Worm (Caenorhabditis elegans): ENCODE data around the gene C04F5.9.
"Not testable (repeated sequence)": the region's sequence is repeated elsewhere in the genome, so short reads cannot be mapped to it uniquely, and the experiment has no call there.

C04F5.9 gene

DNA sequence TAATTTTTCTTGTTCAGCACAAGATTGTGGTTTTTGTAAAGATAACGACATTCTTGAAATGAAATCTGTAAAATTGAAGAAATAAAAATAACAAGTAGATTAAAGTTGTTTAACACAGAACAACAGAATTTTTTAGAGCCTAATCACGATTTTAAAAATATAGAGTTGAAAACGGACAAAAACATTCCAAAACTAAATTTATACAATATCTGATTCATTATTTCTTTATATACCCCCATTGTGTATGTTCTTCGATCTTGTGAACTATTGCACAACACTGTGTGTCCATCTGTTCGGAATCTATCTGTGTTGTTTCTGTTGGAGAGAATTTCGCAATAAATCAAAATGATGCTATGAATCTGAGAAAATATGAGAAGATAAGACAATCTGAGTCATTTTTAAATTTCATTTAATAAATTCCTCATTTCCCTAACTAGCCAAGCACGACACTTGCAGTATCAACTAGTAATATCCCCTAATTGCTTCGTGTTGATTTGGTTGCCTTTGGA is 34.0 kb downstream of the C04F5.9 start, which contains the start of gene Y58A7A.4:
Y58A7A.4 (minus strand) TSS at position 51 of the 509 bp plus-strand sequence.
- TF ChIP-seq unc-86 (tag; optimal IDR thresholded peaks at IDR 0.05) (no peak), F13H6.1 (tag; optimal IDR thresholded peaks at IDR 0.05) (no peak), hlh-13 (GFP tag; optimal IDR thresholded peaks at IDR 0.05) (no peak), ceh-24 (tag; optimal IDR thresholded peaks at IDR 0.05) (no peak), K09A11.1 (tag; optimal IDR thresholded peaks at IDR 0.05; ENCODE audit: insufficient read depth) (no peak), gmeb-2 (tag; optimal IDR thresholded peaks at IDR 0.05) (no peak), npax-4 (tag; optimal IDR thresholded peaks at IDR 0.05) (no peak), hlh-8 (tag; optimal IDR thresholded peaks at IDR 0.05) (no peak)

DNA sequence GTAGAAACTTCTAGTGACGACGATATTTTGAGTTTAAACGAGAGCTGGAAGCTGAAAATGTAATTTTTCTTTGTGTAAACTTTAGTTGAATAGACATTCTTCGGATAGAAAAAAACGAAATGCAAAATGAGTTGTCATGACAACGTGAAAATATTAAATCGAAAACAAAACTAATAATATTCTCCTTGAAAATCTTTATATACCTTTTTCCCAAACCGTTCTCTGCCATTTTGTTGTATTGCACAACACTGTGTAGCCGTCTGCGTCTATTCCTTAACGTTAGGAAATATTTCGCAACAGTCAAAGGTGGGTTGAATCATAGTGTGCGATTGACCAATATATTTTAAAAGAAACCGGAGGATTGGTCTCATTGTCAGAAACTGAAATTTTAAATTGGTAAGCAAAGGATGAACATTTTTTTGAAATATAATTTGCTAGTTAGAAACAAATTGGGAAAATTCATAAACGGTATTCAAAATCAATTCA is 38.1 kb downstream of the C04F5.9 start, which contains the start of gene Y58A7A.3:
Y58A7A.3 (minus strand) TSS at position 51 of the 486 bp plus-strand sequence.
- TF ChIP-seq ceh-6 (GFP tag; optimal IDR thresholded peaks at IDR 0.05) (no peak), nfya-1 (tag; optimal IDR thresholded peaks at IDR 0.05) (peak; percentile 20)

- TF ChIP-seq unc-3 (GFP tag; conservative IDR thresholded peaks at IDR 0.05) (peak; percentile 60), ceh-45 (GFP tag; IDR thresholded peaks at IDR 0.05) (peak; percentile 84), sox-2 (GFP tag; IDR thresholded peaks at IDR 0.05) (0 out of 2 replicates have a peak, but pooled peaks have one; percentile 40)
- TF ChIP-seq unc-3 (tag; optimal IDR thresholded peaks at IDR 0.05) = not testable (repeated sequence)
These were observed 43.7 kb downstream of the C04F5.9 start for ce11 chrV:5075343-5075742.

DNA sequence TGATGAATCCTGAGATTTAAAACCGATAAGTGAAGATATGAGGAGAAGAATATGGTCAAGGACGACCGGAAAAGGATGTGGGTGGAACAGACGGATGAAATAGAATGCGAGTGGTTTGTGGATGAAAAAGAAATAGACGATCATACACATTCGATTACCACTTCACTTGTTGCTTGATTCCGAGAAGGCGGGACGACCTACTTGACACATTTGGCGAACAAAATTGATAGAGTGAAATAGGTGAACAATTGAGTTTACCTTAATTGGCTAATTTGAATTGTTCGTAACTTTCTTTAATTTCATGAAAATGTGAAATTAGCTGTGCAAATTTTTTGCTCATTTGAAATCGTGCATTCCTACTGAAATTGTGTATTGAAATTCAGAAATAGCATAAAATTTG is 46.9 kb downstream of the C04F5.9 start, which contains the start of gene Y58A7A.2:
Y58A7A.2 (minus strand) TSS at position 101 of the 400 bp plus-strand sequence.
- TF ChIP-seq pag-3 (tag; optimal IDR thresholded peaks at IDR 0.05; ENCODE audit: borderline replicate concordance) (no peak), unc-86 (tag; optimal IDR thresholded peaks at IDR 0.05) (no peak), fkh-10 (GFP tag; optimal IDR thresholded peaks at IDR 0.05) (no peak), pha-2 (tag; optimal IDR thresholded peaks at IDR 0.05) (no peak), K02D7.2 (tag; optimal IDR thresholded peaks at IDR 0.05) (no peak), ttx-3 (tag; optimal IDR thresholded peaks at IDR 0.05) (no peak), pros-1 (tag; optimal IDR thresholded peaks at IDR 0.05) (no peak), che-1 (tag; optimal IDR thresholded peaks at IDR 0.05) (no peak), sox-4 (tag; optimal IDR thresholded peaks at IDR 0.05) (no peak), npax-4 (tag; optimal IDR thresholded peaks at IDR 0.05) (no peak), dve-1 (tag; optimal IDR thresholded peaks at IDR 0.05) (no peak)

DNA sequence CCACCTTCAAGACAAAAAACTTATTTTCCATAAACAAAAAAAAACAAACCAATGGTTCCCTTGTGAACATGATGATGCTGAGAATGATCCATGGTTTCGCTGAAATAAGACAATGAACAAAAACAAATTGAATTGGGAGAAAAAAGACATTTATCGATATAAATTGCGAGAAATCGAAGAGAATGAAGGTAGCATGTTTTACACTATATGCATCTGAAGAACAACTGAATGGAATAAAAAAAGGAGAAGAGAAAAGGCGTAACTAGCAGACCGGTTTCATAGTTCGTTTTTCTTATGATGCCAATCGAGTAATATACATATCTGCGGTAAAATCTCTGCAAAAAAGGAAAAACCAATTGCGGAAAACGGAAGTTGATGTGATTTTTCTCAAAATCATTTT is 49.6 kb downstream of the C04F5.9 start, which contains the start of gene Y58A7A.1:
Y58A7A.1 (minus strand) TSS at position 101 of the 400 bp plus-strand sequence.
- no peak for TF ChIP-seq nfya-1 (tag; optimal IDR thresholded peaks at IDR 0.05)
- TF ChIP-seq pax-1 (tag; optimal IDR thresholded peaks at IDR 0.05) = no peak
- TF ChIP-seq lin-11 (tag; optimal IDR thresholded peaks at IDR 0.05) = no peak
- TF ChIP-seq ceh-24 (tag; optimal IDR thresholded peaks at IDR 0.05) = no peak
- TF ChIP-seq ceh-30 (tag; optimal IDR thresholded peaks at IDR 0.05) = no peak
- TF ChIP-seq hlh-30 (tag; optimal IDR thresholded peaks at IDR 0.05; ENCODE audit: insufficient read depth) = no peak
- no peak for TF ChIP-seq ceh-34 (tag; optimal IDR thresholded peaks at IDR 0.05)
- no peak for TF ChIP-seq hlh-13 (GFP tag; optimal IDR thresholded peaks at IDR 0.05)
- no peak for TF ChIP-seq sox-4 (tag; optimal IDR thresholded peaks at IDR 0.05)
- TF ChIP-seq gmeb-2 (tag; optimal IDR thresholded peaks at IDR 0.05) = no peak

DNA sequence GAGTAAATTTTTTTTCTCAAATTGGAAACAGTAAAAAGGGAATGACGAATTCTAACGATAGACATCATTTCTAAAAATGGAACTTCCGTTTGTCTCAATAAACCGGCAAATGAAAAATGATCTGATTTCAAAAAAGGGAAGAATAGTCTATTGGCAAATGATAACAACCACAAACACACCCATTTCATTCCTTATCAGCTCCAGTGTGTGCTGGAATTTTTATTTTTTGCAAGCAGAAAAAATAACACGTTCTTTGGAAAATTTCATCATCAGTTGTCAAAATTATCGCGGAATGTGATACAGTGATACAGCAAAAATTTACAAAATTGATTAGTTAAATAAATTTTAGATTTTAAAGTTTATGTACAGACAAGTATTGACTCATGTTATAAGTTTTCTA is 51.6 kb downstream of the C04F5.9 start:
- TF ChIP-seq ceh-31 (tag; optimal IDR thresholded peaks at IDR 0.05) (no peak), elt-2 (tag; optimal IDR thresholded peaks at IDR 0.05) (peak; percentile 57)
